Worm (Caenorhabditis elegans) whole organism, L4 larva: ENCODE measurements around the gene srd-47.

Source experiments
- ZK337.2 ChIP-seq: fragments of 200-800 bp; sonication (Bioruptor generic); IDR thresholded peaks from 2 replicates; pipeline ENCODE4 v1.3.6; 2022; ENCODE audit warnings: missing genetic modification reagents, missing genetic modification characterization, missing compliant biosample characterization
- aly-2 ChIP-seq: sonication (generic microtip); optimal IDR thresholded peaks from 2 replicates; lab custom pipeline; 2018; ENCODE audit warnings: missing biosample characterization, missing genetic modification characterization
- ceh-44 ChIP-seq: fragments of 200-800 bp; sonication (Bioruptor generic); IDR thresholded peaks from 2 replicates; pipeline ENCODE4 v1.3.6; 2022; ENCODE audit warnings: missing genetic modification reagents, missing genetic modification characterization, missing compliant biosample characterization
- ceh-82 ChIP-seq: sonication (generic microtip); optimal IDR thresholded peaks from 2 replicates; lab custom pipeline; 2017; ENCODE audit warnings: missing biosample characterization, missing genetic modification characterization
- ces-1 ChIP-seq: fragments of 150-350 bp; sonication (generic microtip); optimal IDR thresholded peaks from 4 replicates; lab custom pipeline; 2014; ENCODE audit warnings: missing biosample characterization, missing genetic modification reagents, missing genetic modification characterization
- gei-8 ChIP-seq: fragments of 200-800 bp; sonication (Bioruptor generic); optimal IDR thresholded peaks from 2 replicates; lab custom pipeline; 2018; ENCODE audit warnings: mild to moderate bottlenecking, missing genetic modification characterization, missing compliant biosample characterization
- lir-3 ChIP-seq: sonication (generic microtip); optimal IDR thresholded peaks from 2 replicates; lab custom pipeline; 2016; ENCODE audit warnings: mild to moderate bottlenecking, missing genetic modification characterization, missing compliant biosample characterization
- lsy-2 ChIP-seq, 2 experiments: fragments of 150-350 bp in 1 of 2; sonication (generic microtip) in 1 of 2; optimal IDR thresholded peaks; 2 replicates each; lab custom pipeline; 2014 to 2017; ENCODE audit warnings: missing biosample characterization in 2 of 2, missing genetic modification characterization in 2 of 2
- mep-1 ChIP-seq: fragments of 150-350 bp; sonication (generic microtip); optimal IDR thresholded peaks from 3 replicates; lab custom pipeline; 2014; ENCODE audit warnings: missing biosample characterization, missing genetic modification characterization
- nhr-25 ChIP-seq: sonication (generic microtip); optimal IDR thresholded peaks from 2 replicates; lab custom pipeline; 2017; ENCODE audit warnings: missing genetic modification characterization, mild to moderate bottlenecking, missing compliant biosample characterization, antibody characterized with exemption, moderate library complexity, borderline replicate concordance; ENCODE audit not compliant: insufficient read depth
- pha-4 ChIP-seq, 2 experiments: fragments of 150-350 bp in 1 of 2; fragments of 200-800 bp in 1 of 2; sonication (Bioruptor generic) in 1 of 2; IDR thresholded peaks in 1 of 2; optimal IDR thresholded peaks in 1 of 2; 2 replicates each; pipeline versions ENCODE4 v1.3.6 to Lab custom; 2014 to 2022; ENCODE audit warnings: missing genetic modification characterization in 2 of 2, missing genetic modification reagents in 2 of 2, missing biosample characterization in 1 of 2, missing compliant biosample characterization in 1 of 2

DNA sequence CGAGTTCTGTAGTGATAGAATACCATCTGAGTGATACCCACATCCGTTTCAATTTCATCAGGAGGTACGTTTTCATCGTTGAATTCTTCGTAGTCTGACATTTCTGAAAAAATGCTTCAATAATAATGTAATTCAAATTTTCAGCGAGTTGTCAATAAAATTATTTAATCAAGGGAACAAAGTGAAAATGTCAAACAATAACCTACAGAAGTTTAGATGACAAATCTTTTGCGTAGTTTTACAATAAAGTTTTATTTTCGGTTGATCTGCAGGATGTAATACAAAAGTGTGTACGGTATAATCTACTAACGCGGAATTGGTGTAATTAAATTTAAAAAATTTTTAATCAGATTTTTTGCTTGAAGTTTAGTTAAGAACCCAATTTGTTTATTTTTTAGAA is 45.2 kb upstream of the srd-47 start, which contains the start of gene C04B4.5:
- TF ChIP-seq aly-2 (no peak), ceh-82 (no peak), gei-8 (GFP tag; lab: Kevin White, UChicago) (no peak), nhr-25 (tag; lab: Kevin White, UChicago) (no peak), pha-4 (GFP tag; IDR thresholded peaks at IDR 0.05; lab: Robert Waterston, UW) (no peak), pha-4 (tag; optimal IDR thresholded peaks at IDR 0.05; lab: Kevin White, UChicago) (no peak), mep-1 (tag; lab: Kevin White, UChicago) (no peak), lir-3 (tag; lab: Kevin White, UChicago) (no peak), ces-1 (GFP tag; lab: Kevin White, UChicago) (no peak), ZK337.2 (GFP tag; lab: Robert Waterston, UW) (no peak), lsy-2 (tag; optimal IDR thresholded peaks at IDR 0.05; lab: Kevin White, UChicago) (no peak), ceh-44 (GFP tag; lab: Robert Waterston, UW) (no peak)
